Worm (Caenorhabditis elegans): ENCODE measurements around the gene lgg-2.

- TF ChIP-seq tbx-2 (tag; optimal IDR thresholded peaks at IDR 0.05) (no peak), pha-4 (tag; optimal IDR thresholded peaks at IDR 0.05) (no peak), K02D7.2 (tag; optimal IDR thresholded peaks at IDR 0.05) (no peak), hlh-13 (GFP tag; optimal IDR thresholded peaks at IDR 0.05) (no peak)
Observed at ce11 chrIV:10975968-10976367, 40.3 kb upstream of the lgg-2 start.

Data from whole organism, late embryonic.